Fruit fly (Drosophila melanogaster) whole organism, adult: ENCODE results near the gene CG31267.

ENCODE experiments used
- CG11617 ChIP-seq: fragments of 200-800 bp; sonication (Bioruptor generic); optimal IDR thresholded peaks from 2 replicates; lab custom pipeline; 2017; ENCODE audit warnings: mild to moderate bottlenecking, missing biosample characterization, missing genetic modification reagents, missing genetic modification characterization
- CG12768 ChIP-seq: fragments of 200-800 bp; sonication (Bioruptor generic); optimal IDR thresholded peaks from 2 replicates; lab custom pipeline; 2017; ENCODE audit warnings: missing biosample characterization, missing genetic modification characterization, mild to moderate bottlenecking, moderate library complexity, missing genetic modification reagents
- CG14711 ChIP-seq: fragments of 200-800 bp; sonication (Bioruptor generic); optimal IDR thresholded peaks from 2 replicates; lab custom pipeline; 2018; ENCODE audit warnings: missing biosample characterization, mild to moderate bottlenecking, missing genetic modification characterization, moderate library complexity
- CG1620 ChIP-seq: fragments of 200-800 bp; sonication (Bioruptor generic); optimal IDR thresholded peaks from 2 replicates; lab custom pipeline; 2016; ENCODE audit warnings: missing biosample characterization, missing genetic modification characterization
- CG33017 ChIP-seq: fragments of 200-800 bp; sonication (Bioruptor generic); optimal IDR thresholded peaks from 2 replicates; lab custom pipeline; 2018; ENCODE audit warnings: missing biosample characterization, mild to moderate bottlenecking, missing genetic modification characterization, moderate library complexity
- CG5204 ChIP-seq: fragments of 200-800 bp; sonication (Bioruptor generic); optimal IDR thresholded peaks from 2 replicates; lab custom pipeline; 2016; ENCODE audit warnings: missing biosample characterization, missing genetic modification characterization
- CG7045 ChIP-seq: fragments of 200-800 bp; sonication (Bioruptor generic); optimal IDR thresholded peaks from 2 replicates; lab custom pipeline; 2017; ENCODE audit warnings: missing biosample characterization, mild to moderate bottlenecking, missing genetic modification characterization
- CG7101 ChIP-seq: fragments of 200-800 bp; sonication (Bioruptor generic); optimal IDR thresholded peaks from 2 replicates; lab custom pipeline; 2018; ENCODE audit warnings: missing biosample characterization, mild to moderate bottlenecking, missing genetic modification characterization, moderate library complexity
- Clk ChIP-seq: fragments of 200-800 bp; sonication (Bioruptor generic); optimal IDR thresholded peaks from 2 replicates; lab custom pipeline; 2017; ENCODE audit warnings: missing biosample characterization, missing genetic modification characterization
- Crg-1 ChIP-seq: fragments of 200-800 bp; sonication (Bioruptor generic); optimal IDR thresholded peaks from 2 replicates; lab custom pipeline; 2016; ENCODE audit warnings: missing biosample characterization, missing genetic modification characterization
- Hr96 ChIP-seq: fragments of 200-800 bp; sonication (Bioruptor generic); optimal IDR thresholded peaks from 2 replicates; lab custom pipeline; 2016; ENCODE audit warnings: missing biosample characterization, missing genetic modification characterization
- Mnt ChIP-seq: fragments of 200-800 bp; sonication (Bioruptor generic); optimal IDR thresholded peaks from 2 replicates; lab custom pipeline; 2016; ENCODE audit warnings: missing biosample characterization, mild to moderate bottlenecking, missing genetic modification characterization
- bab1 ChIP-seq: fragments of 200-800 bp; sonication (Bioruptor generic); optimal IDR thresholded peaks from 3 replicates; lab custom pipeline; 2019; ENCODE audit warnings: missing biosample characterization, mild to moderate bottlenecking, missing genetic modification characterization, moderate library complexity
- cic ChIP-seq: fragments of 200-800 bp; sonication (Bioruptor generic); optimal IDR thresholded peaks from 2 replicates; lab custom pipeline; 2017; ENCODE audit warnings: missing biosample characterization, mild to moderate bottlenecking, missing genetic modification characterization, moderate library complexity
- cnc ChIP-seq, 2 experiments: fragments of >200 bp; optimal IDR thresholded peaks; 2 replicates each; lab custom pipeline; 2017
- kay ChIP-seq: fragments of 200-800 bp; sonication (Bioruptor generic); peaks from one replicate; lab custom pipeline; 2016; ENCODE audit warnings: missing biosample characterization, missing genetic modification characterization, borderline replicate concordance
- ovo ChIP-seq: fragments of 200-800 bp; sonication (Bioruptor generic); optimal IDR thresholded peaks from 2 replicates; lab custom pipeline; 2016; ENCODE audit warnings: missing biosample characterization, missing genetic modification characterization
- pad ChIP-seq: fragments of 200-800 bp; sonication (Bioruptor generic); optimal IDR thresholded peaks from 3 replicates; lab custom pipeline; 2017; ENCODE audit warnings: missing biosample characterization, missing genetic modification characterization, mild to moderate bottlenecking, moderate library complexity, missing genetic modification reagents
- tj ChIP-seq: fragments of 200-800 bp; sonication (Bioruptor generic); optimal IDR thresholded peaks from 3 replicates; lab custom pipeline; 2017; ENCODE audit warnings: missing biosample characterization, mild to moderate bottlenecking, missing genetic modification characterization, moderate library complexity
- toe ChIP-seq: fragments of 200-800 bp; sonication (Bioruptor generic); optimal IDR thresholded peaks from 2 replicates; lab custom pipeline; 2016; ENCODE audit warnings: missing biosample characterization, missing genetic modification characterization

The CG31267 gene

DNA sequence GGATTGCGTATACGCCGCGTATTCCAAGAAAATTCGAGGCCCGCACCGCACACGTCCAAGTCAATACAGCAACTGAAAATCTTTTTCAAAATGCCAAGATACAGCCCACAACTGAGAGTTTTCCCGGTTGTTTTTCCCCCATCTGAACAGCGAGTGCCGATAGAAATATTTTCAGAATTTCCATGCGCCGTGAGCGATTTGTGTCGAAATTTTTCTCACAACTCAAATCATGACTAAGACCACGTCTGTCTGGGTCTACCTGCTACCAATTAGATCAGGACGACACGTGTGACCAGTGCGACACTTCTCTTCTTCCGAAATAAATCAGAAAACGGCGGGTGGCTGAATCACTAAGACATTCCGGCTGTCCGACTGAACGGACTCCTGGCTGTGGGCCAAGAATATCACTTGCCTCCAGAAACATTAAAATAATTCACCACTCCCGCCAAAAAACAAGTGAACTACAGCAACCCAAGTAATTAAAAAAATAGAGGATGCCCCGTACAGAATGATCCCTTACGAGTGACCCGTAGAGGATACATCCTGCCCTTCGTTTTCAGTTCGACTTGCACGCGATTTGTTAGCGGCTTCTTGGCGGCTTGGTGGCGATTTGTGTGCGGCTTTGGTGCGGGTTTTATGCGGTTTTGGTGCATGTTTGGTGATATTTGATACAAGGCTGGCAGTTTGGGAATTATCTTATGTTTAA lies 8.5 kb upstream of the CG31267 start, which contains the start of gene cher:
Gene cher, minus strand, starts transcription at position 51 of the 706 bp plus-strand sequence.
- TF ChIP-seq ovo (no peak), pad (GFP tag; lab: Kevin White, UChicago) (no peak), CG11617 (GFP tag; lab: Kevin White, UChicago) (no peak), Mnt (GFP tag; lab: Kevin White, UChicago) (no peak), CG14711 (tag; lab: Kevin White, UChicago) (no peak), Hr96 (GFP tag; lab: Kevin White, UChicago) (no peak), tj (GFP tag; lab: Kevin White, UChicago) (no peak), kay (GFP tag; lab: Kevin White, UChicago) (no peak), CG5204 (GFP tag; lab: Kevin White, UChicago) (no peak), CG12768 (no peak), CG33017 (no peak), bab1 (GFP tag; lab: Kevin White, UChicago) (no peak), CG7101 (tag; lab: Kevin White, UChicago) (no peak), toe (GFP tag; lab: Kevin White, UChicago) (no peak), Clk (GFP tag; lab: Kevin White, UChicago) (no peak), cnc (optimal IDR thresholded peaks at IDR 0.05; lab: Kevin White, UChicago) (no peak), CG7045 (no peak)

DNA sequence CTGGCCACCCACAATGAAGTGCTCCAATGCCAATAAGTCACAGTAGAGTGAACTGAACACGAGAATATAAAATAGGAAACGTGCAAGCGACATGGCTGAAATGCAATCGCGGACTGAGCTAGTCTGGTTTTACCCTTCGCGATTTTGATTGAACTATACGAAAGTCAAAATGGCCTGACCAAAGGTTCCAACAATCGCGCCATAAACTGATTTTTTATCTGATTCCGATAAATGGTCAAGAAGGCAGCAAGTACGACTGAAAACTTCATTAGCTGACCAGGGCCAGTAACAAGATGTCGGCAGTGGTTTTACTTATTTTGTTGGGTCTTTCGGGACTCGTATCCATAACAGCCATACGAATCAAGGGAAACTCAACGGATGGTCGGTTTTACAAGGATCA lies 7.2 kb upstream of the CG31267 start, which contains the start of the genes CG17477 and CG31269:
Gene CG17477, minus strand, starts transcription at position 101 of the 400 bp plus-strand sequence.
Gene CG31269, plus strand, starts transcription at position 289 of the 400 bp plus-strand sequence.
- TF ChIP-seq CG7045 (no peak), CG12768 (no peak), tj (GFP tag; lab: Kevin White, UChicago) (no peak), Hr96 (GFP tag; lab: Kevin White, UChicago) (no peak), CG5204 (GFP tag; lab: Kevin White, UChicago) (no peak), CG14711 (tag; lab: Kevin White, UChicago) (no peak), CG33017 (no peak), cnc (optimal IDR thresholded peaks at IDR 0.05; lab: Kevin White, UChicago) (no peak), cic (GFP tag; lab: Kevin White, UChicago) (no peak), toe (GFP tag; lab: Kevin White, UChicago) (no peak), kay (GFP tag; lab: Kevin White, UChicago) (no peak), CG7101 (tag; lab: Kevin White, UChicago) (no peak), Clk (GFP tag; lab: Kevin White, UChicago) (no peak)

DNA sequence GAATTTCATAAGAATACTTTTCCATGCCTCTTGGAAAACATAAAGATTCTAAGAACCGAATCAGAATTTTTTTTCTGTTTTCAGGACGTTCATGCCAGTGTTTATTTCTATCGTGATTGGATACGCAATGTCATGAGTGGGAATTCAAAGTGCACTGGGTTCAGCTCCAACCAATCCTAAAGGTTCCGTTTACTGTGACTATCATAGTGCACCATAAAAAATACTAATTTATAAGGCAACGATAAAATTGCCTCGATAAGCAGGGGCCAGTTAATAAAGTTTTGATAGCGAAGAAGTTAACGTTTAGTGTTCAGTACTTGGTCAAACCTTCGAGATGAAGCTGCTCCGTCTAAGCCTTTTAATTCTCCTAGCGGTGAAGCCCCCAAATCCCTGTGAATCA lies 6.1 kb upstream of the CG31267 start, which contains the start of gene CG31265:
Gene CG31265, plus strand, starts transcription at position 301 of the 400 bp plus-strand sequence.
- TF ChIP-seq CG33017: no peak
- no peak for TF ChIP-seq kay (GFP tag; lab: Kevin White, UChicago)
- TF ChIP-seq CG1620 (GFP tag; lab: Kevin White, UChicago): no peak
- no peak for TF ChIP-seq CG12768
- TF ChIP-seq CG5204 (GFP tag; lab: Kevin White, UChicago): no peak
- no peak for TF ChIP-seq cnc (optimal IDR thresholded peaks at IDR 0.05; lab: Kevin White, UChicago)
- no peak for TF ChIP-seq Crg-1 (GFP tag; lab: Kevin White, UChicago)
- no peak for TF ChIP-seq Hr96 (GFP tag; lab: Kevin White, UChicago)
- no peak for TF ChIP-seq CG7045
- no peak for TF ChIP-seq bab1 (GFP tag; lab: Kevin White, UChicago)
- TF ChIP-seq Clk (GFP tag; lab: Kevin White, UChicago): no peak
- TF ChIP-seq CG14711 (tag; lab: Kevin White, UChicago): no peak
- TF ChIP-seq cic (GFP tag; lab: Kevin White, UChicago): no peak
- TF ChIP-seq Mnt (GFP tag; lab: Kevin White, UChicago): no peak
- TF ChIP-seq toe (GFP tag; lab: Kevin White, UChicago): no peak

DNA sequence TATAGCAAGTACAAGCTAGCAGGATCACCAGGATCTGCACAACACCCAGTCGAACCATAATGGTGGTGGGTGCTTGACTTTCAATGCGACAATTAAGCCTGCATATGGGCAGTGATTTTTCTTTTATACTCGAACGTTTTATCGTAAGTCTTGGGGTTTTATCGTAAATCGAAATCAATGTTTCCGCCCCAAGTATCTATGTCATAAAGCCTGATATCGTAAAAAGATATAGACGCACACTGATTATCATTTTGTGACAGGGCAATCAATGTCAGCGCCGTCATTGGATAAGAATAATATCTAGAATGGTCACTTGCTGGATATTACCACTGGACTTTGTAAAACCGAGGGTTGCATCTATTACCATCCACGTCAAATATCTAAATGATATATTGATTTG lies 3.7 kb upstream of the CG31267 start, which contains the start of gene CG17475:
Gene CG17475, minus strand, starts transcription at position 101 of the 400 bp plus-strand sequence.
- no peak for TF ChIP-seq toe (GFP tag; lab: Kevin White, UChicago)
- no peak for TF ChIP-seq pad (GFP tag; lab: Kevin White, UChicago)
- TF ChIP-seq CG5204 (GFP tag; lab: Kevin White, UChicago): no peak
- no peak for TF ChIP-seq tj (GFP tag; lab: Kevin White, UChicago)
- TF ChIP-seq CG7045: no peak
- TF ChIP-seq Crg-1 (GFP tag; lab: Kevin White, UChicago): no peak
- no peak for TF ChIP-seq bab1 (GFP tag; lab: Kevin White, UChicago)
- no peak for TF ChIP-seq Mnt (GFP tag; lab: Kevin White, UChicago)
- TF ChIP-seq cic (GFP tag; lab: Kevin White, UChicago): no peak
- TF ChIP-seq Clk (GFP tag; lab: Kevin White, UChicago): no peak
- TF ChIP-seq kay (GFP tag; lab: Kevin White, UChicago): no peak

DNA sequence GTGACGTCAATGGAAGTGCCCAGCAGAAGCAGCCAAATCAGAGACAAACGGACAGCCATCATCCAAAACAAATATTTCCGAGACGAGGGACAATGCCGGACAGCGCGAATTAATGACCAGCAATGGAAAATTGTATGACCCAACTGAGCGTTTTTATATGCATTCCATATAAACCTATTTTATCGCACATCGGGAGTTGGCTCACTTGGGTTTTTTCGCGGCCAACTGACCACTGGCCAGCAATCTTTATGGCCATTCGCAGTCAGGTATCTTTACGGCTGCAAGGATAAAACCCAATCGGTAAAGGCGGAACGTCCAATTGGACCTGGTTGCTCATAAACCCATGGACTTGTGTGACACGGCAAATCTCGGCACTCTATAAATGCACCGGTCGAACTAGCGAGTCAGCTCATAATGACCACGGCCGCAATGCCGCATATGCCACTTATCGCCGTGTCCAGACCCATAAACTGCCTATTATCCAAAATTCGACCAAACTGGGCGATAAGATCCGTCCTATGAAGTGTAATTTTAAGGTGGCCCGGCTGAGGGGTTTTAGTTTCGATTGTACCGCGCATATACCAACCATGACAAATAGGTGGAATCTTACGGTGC lies 1.8 kb upstream of the CG31267 start, which contains the start of the genes CG4053 and CG31266:
Gene CG4053, minus strand, starts transcription at position 101 of the 615 bp plus-strand sequence.
Gene CG31266, plus strand, starts transcription at position 565 of the 615 bp plus-strand sequence.
- TF ChIP-seq ovo: no peak
- TF ChIP-seq bab1 (GFP tag; lab: Kevin White, UChicago): no peak
- TF ChIP-seq CG7045: no peak
- no peak for TF ChIP-seq tj (GFP tag; lab: Kevin White, UChicago)
- TF ChIP-seq Mnt (GFP tag; lab: Kevin White, UChicago): no peak
- TF ChIP-seq toe (GFP tag; lab: Kevin White, UChicago): no peak
- no peak for TF ChIP-seq Hr96 (GFP tag; lab: Kevin White, UChicago)
- TF ChIP-seq CG11617 (GFP tag; lab: Kevin White, UChicago): no peak
- TF ChIP-seq pad (GFP tag; lab: Kevin White, UChicago): no peak
- TF ChIP-seq CG1620 (GFP tag; lab: Kevin White, UChicago): no peak
- no peak for TF ChIP-seq cic (GFP tag; lab: Kevin White, UChicago)
- no peak for TF ChIP-seq CG14711 (tag; lab: Kevin White, UChicago)
- no peak for TF ChIP-seq CG7101 (tag; lab: Kevin White, UChicago)
- TF ChIP-seq CG5204 (GFP tag; lab: Kevin White, UChicago): no peak
- TF ChIP-seq Crg-1 (GFP tag; lab: Kevin White, UChicago): no peak
